Fruit fly (Drosophila melanogaster) ovary, adult (tissue): Measurements from ENCODE around the gene dsh.

ENCODE experiments used
- CG17801 ChIP-seq: fragments of 200-800 bp; optimal IDR thresholded peaks from 2 replicates; lab custom pipeline; 2019; ENCODE audit warnings: missing biosample characterization, mild to moderate bottlenecking, missing genetic modification characterization, moderate library complexity; ENCODE audit not compliant: partially characterized antibody

Gene dsh

dm6 chrX:11348829-11349228 lies 6.9 kb upstream of the dsh start, which contains the start of gene CG1738:
CG1738 (plus strand) TSS chrX:11349049.
- peak; percentile 39 for TF ChIP-seq CG17801 (GFP tag; lab: Kevin White, UChicago)

DNA sequence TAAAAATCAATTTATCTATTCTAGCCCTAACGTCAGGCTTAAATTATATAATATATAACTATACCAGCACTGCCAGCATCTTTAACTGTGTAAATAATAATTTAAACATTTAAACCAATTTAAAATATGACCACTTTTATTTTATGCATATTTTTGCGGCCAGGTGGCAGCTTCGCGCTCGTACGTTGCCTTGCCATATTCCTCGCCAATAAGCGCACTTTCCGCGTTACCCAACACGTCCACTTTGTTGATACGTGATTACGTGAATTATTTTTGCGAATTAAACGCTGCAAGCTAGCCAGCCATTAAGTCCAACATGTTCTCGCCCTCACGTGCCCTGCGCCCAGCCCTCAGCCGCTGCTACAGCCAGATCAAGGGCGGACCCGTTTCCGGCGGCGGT lies 5.9 kb upstream of the dsh start, which contains the start of gene NdufV3:
Gene NdufV3 (plus strand): TSS at position 219 of the 400 bp plus-strand sequence.
- peak; percentile 30 for TF ChIP-seq CG17801 (GFP tag; lab: Kevin White, UChicago)

DNA sequence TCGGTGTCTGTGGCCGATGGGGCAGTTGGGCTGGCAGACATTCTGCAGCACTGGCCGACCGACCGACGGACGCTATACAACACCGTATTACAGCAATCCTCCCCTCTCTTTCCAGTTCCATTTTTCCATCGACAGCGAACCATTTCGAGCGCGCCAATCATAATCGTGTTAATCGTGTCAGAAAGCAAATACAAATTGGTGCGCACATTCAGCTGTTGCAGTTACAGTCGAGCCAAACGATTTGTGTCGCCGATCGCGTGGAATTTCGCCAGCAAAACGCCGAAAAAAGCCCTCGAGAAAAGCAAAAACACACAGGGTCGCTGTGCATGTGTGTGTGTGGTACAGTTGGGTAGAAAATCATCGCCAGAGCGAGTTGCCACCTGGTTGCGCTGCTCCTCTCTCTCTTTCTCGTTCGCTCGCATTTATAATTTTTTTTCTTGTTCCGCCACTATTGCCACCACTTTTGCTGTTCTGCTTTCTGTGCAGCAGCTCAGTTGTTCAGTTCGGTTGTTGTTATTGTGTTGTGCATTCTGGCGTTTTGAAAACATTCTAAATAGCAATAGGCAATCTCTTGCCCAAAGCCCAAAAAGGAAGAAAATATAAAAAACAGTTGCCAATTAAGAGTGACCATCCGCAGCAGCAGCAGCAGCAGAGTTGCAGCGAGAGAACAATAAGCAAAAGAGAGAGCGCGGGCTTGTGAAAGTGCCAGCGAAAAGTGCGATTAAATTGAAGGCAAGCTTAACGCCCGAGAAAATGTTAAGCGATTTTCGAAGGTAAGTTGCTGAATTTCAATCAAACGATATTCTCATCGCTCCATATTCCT lies 5.0 kb upstream of the dsh start, which contains the start of gene CG1737:
Gene CG1737 (plus strand): TSS at position 104 of the 823 bp plus-strand sequence.
- peak; percentile 6 for TF ChIP-seq CG17801 (GFP tag; lab: Kevin White, UChicago)

dm6 chrX:11351351-11351750 lies 4.3 kb upstream of the dsh start:
- TF ChIP-seq CG17801 (GFP tag; lab: Kevin White, UChicago), result peak; percentile 94

- TF ChIP-seq CG17801 (GFP tag; lab: Kevin White, UChicago), result no peak
Measured at dm6 chrX:11356648-11357047, 967 bp downstream of the dsh start.

DNA sequence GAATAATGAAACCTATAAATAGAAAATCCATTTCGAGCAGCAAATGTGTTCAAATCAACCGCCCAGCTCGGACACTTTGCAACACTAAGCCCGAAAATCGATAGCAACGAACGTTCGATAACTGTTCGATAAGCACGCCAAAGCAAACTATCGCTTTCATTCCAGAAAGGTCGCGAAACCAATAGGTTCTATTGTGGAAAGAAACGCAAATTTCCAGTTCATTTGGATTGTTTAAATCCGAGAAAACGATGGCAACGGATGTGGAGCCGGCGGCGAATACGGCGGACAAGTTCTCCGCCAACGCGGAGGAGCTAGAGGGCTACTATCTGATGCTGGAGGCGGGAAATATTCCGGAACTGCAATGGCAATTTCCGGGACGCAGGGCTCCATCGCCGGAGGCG lies 3.4 kb downstream of the dsh start, which contains the start of gene Pa1:
Gene Pa1 (plus strand): TSS at position 156 of the 401 bp plus-strand sequence.
- peak; percentile 68 for TF ChIP-seq CG17801 (GFP tag; lab: Kevin White, UChicago)

- TF ChIP-seq CG17801 (GFP tag; lab: Kevin White, UChicago), result no peak
Measured at dm6 chrX:11367783-11368509, 12.3 kb downstream of the dsh start, which contains the start of the genes hop and Tim8. hop (minus strand) TSS chrX:11368098. Tim8 (plus strand) TSS chrX:11368445.

dm6 chrX:11369374-11369773 lies 13.7 kb downstream of the dsh start, which contains the start of gene dlg1:
dlg1 (plus strand) TSS chrX:11369665.
- no peak for TF ChIP-seq CG17801 (GFP tag; lab: Kevin White, UChicago)

- no peak for TF ChIP-seq CG17801 (GFP tag; lab: Kevin White, UChicago)
Measured at dm6 chrX:11370792-11371191, 15.1 kb downstream of the dsh start.

DNA sequence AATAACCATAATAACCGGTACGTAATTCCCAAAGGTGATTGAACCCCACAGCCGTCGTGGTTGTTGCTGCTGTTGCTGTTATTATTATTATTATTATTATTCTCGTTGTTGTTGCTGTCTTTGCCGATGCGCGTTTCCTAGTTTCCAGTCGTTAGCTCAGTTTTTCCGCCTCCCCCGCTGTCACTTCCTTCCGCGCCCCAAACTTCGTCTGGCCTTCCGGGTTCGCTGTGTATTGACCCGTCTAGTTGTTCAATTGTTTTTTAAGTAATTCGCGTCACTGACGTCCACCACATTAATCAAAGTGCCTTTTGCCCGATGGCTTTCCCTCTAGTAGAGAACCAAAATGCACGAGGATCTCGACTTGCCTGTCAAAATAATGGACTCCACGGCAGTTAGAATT lies 15.9 kb downstream of the dsh start:
- no peak for TF ChIP-seq CG17801 (GFP tag; lab: Kevin White, UChicago)

DNA sequence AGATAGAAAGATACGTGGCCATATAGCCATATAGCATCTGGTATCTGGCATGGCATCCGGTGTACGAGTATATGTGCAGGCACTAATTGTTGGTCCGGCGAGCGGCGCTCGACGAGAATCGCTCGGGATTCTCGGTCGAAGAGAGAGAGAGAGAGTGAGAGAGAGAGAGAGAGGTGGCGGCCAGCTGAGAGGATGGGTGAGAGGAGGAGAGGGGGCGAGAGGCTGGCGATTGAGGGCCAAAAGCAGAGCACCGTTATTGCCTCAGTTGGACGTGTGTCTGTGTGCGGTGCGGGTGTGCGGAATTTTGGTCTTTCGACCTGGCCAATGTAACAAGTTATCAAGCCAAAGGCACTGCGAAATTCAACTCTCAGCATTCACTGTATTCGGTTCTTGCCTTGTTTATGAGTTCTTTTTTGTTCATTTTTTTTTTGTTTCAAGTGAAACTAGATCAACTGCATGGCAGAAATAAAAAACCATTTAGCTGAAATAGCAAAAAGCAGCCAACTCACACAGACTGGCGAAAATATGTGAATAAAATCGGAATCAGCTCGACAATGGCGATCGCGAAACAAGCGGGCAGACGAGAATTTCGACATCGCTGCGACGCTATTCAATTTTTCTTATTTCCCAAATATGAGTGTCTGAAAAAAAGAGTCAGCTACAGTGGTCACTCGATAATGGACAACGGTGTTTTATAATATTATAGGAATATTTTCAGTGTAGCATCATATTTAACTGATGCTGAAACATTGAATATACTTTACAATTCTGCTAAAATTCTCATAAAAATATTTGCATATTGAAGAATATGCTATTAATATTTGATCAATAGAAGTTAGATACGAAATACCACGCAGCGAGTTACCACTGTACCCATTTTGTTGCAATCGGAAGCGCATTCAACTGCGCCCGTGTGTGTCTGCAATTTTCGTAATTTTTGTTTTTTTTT lies 17.4 kb downstream of the dsh start:
- peak; percentile 94 for TF ChIP-seq CG17801 (GFP tag; lab: Kevin White, UChicago)

DNA sequence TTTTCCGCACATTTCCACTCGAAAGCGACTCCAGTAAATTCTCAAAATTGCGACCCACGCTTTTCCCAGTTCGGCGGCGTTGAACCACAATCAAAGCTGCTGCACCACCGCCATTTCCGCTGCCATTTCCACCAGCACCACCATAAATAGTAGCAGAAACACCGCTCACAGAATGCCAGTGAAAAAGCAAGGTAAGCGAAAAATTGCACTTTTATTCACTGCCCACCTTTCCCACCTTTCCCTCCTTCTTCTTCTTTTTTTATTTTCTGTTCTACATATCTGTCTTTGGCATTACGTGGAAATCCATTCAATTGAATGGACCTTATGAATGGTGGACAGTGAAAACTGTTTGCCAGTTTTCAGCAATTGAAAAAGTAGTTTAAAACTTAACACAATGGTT lies 18.6 kb downstream of the dsh start:
- TF ChIP-seq CG17801 (GFP tag; lab: Kevin White, UChicago), result no peak

DNA sequence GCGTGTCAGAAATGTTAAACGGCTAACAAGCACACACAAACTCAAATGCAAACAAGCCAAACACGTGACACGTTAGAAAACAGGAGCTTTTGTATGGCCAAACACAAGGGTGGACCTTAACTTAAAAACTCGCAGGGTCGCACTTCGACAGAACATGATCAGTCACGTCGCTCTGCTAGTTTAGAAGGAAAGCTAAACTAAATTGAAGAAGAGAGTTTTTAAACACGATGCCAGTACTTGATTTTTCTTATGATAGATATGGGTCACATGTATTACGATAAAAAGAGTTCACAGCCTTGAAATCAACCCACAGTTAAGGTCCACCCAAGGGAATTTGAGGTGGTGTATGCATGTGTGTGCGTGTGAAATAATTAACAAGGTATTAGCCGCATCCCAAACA lies 22.7 kb downstream of the dsh start:
- TF ChIP-seq CG17801 (GFP tag; lab: Kevin White, UChicago), result no peak

dm6 chrX:11379139-11379538 lies 23.5 kb downstream of the dsh start:
- peak; percentile 48 for TF ChIP-seq CG17801 (GFP tag; lab: Kevin White, UChicago)
